Worm (Caenorhabditis elegans) whole organism, L4/young adult: ENCODE data around the gene F45D3.2.

Experiments
- dao-5 ChIP-seq: sonication (generic microtip); optimal IDR thresholded peaks from 2 replicates; lab custom pipeline; 2016; ENCODE audit warnings: missing genotype, missing genetic modification characterization, moderate library complexity, missing compliant biosample characterization
- him-1 ChIP-seq: sonication (generic microtip); optimal IDR thresholded peaks from 2 replicates; lab custom pipeline; 2016; ENCODE audit warnings: missing genotype, missing genetic modification reagents, missing genetic modification characterization, missing compliant biosample characterization

ce11 chrV:12563187-12563586 lies 22.3 kb downstream of the F45D3.2 start, which contains the start of gene mrps-5:
- TF ChIP-seq him-1 (no peak), dao-5 (tag; lab: Kevin White, UChicago) (no peak)
